Worm (Caenorhabditis elegans): ENCODE results near the gene cyp-35A5.

The cyp-35A5 gene

ce11 chrV:3961235-3961634, 25.1 kb downstream of the cyp-35A5 start, which contains the start of gene cyp-34A6:
Gene cyp-34A6, minus strand, starts transcription at chrV:3961335.
- no peak for TF ChIP-seq pha-4 (tag; optimal IDR thresholded peaks at IDR 0.05)

ce11 chrV:3963715-3964114, 27.6 kb downstream of the cyp-35A5 start, which contains the start of gene cyp-34A7:
Gene cyp-34A7, minus strand, starts transcription at chrV:3963815.
- TF ChIP-seq lin-32 (GFP tag; optimal IDR thresholded peaks at IDR 0.05): no peak
- TF ChIP-seq mep-1 (tag; optimal IDR thresholded peaks at IDR 0.05): no peak
- no peak for TF ChIP-seq blmp-1 (tag; optimal IDR thresholded peaks at IDR 0.05)
- TF ChIP-seq flh-1 (GFP tag; optimal IDR thresholded peaks at IDR 0.05): no peak
- TF ChIP-seq ham-2 (GFP tag; optimal IDR thresholded peaks at IDR 0.05): no peak
- no peak for TF ChIP-seq ceh-83 (GFP tag; optimal IDR thresholded peaks at IDR 0.05)
- TF ChIP-seq cnd-1 (tag; optimal IDR thresholded peaks at IDR 0.05): no peak
- no peak for TF ChIP-seq ceh-43 (GFP tag; optimal IDR thresholded peaks at IDR 0.05)
- no peak for TF ChIP-seq elt-1 (tag; optimal IDR thresholded peaks at IDR 0.05; ENCODE audit: borderline replicate concordance, insufficient read depth)
- TF ChIP-seq drap-1 (GFP tag; optimal IDR thresholded peaks at IDR 0.05): no peak
- no peak for TF ChIP-seq unc-120 (tag; optimal IDR thresholded peaks at IDR 0.05; ENCODE audit: poor library complexity, severe bottlenecking)
- TF ChIP-seq ztf-11 (tag; optimal IDR thresholded peaks at IDR 0.05): no peak

- TF ChIP-seq snpc-4 (tag; optimal IDR thresholded peaks at IDR 0.05) (no peak), blmp-1 (tag; optimal IDR thresholded peaks at IDR 0.05) (no peak), lsy-2 (tag; optimal IDR thresholded peaks at IDR 0.05) (no peak)
Measured at ce11 chrV:3967762-3968161, 31.6 kb downstream of the cyp-35A5 start, which contains the start of gene cyp-34A8. Gene cyp-34A8, minus strand, starts transcription at chrV:3967823.

- TF ChIP-seq nhr-2 (tag; optimal IDR thresholded peaks at IDR 0.05) (no peak), unc-62 (GFP tag; optimal IDR thresholded peaks at IDR 0.05) (no peak), nhr-237 (tag; optimal IDR thresholded peaks at IDR 0.05) (no peak), blmp-1 (tag; optimal IDR thresholded peaks at IDR 0.05) (no peak), ham-2 (GFP tag; optimal IDR thresholded peaks at IDR 0.05) (no peak), unc-120 (tag; optimal IDR thresholded peaks at IDR 0.05; ENCODE audit: poor library complexity, severe bottlenecking) (no peak), ces-1 (GFP tag; optimal IDR thresholded peaks at IDR 0.05) (no peak), M03D4.4 (tag; optimal IDR thresholded peaks at IDR 0.05) (no peak), sptf-1 (tag; optimal IDR thresholded peaks at IDR 0.05) (no peak), flh-1 (GFP tag; optimal IDR thresholded peaks at IDR 0.05) (no peak), mep-1 (tag; optimal IDR thresholded peaks at IDR 0.05) (no peak), lin-13 (tag; optimal IDR thresholded peaks at IDR 0.05) (no peak), bed-3 (GFP tag; optimal IDR thresholded peaks at IDR 0.05) (no peak), ceh-83 (GFP tag; optimal IDR thresholded peaks at IDR 0.05) (no peak), unc-39 (tag; optimal IDR thresholded peaks at IDR 0.05) (no peak), pha-4 (tag; optimal IDR thresholded peaks at IDR 0.05) (no peak), mls-2 (tag; optimal IDR thresholded peaks at IDR 0.05) (no peak)
Measured at ce11 chrV:3968929-3969328, 32.8 kb downstream of the cyp-35A5 start.

- no peak for TF ChIP-seq ceh-43 (GFP tag; optimal IDR thresholded peaks at IDR 0.05)
- TF ChIP-seq elt-3 (tag; optimal IDR thresholded peaks at IDR 0.05): no peak
- TF ChIP-seq flh-1 (GFP tag; optimal IDR thresholded peaks at IDR 0.05): no peak
- no peak for TF ChIP-seq nhr-12 (tag; optimal IDR thresholded peaks at IDR 0.05)
- no peak for TF ChIP-seq zip-8 (tag; optimal IDR thresholded peaks at IDR 0.05)
- no peak for TF ChIP-seq unc-120 (tag; optimal IDR thresholded peaks at IDR 0.05; ENCODE audit: poor library complexity, severe bottlenecking)
- no peak for TF ChIP-seq snpc-4 (tag; optimal IDR thresholded peaks at IDR 0.05)
- no peak for TF ChIP-seq ceh-83 (GFP tag; optimal IDR thresholded peaks at IDR 0.05)
- no peak for TF ChIP-seq nhr-237 (tag; optimal IDR thresholded peaks at IDR 0.05)
- TF ChIP-seq mep-1 (tag; optimal IDR thresholded peaks at IDR 0.05): no peak
- no peak for TF ChIP-seq ceh-39 (tag; optimal IDR thresholded peaks at IDR 0.05)
- no peak for TF ChIP-seq lin-13 (tag; optimal IDR thresholded peaks at IDR 0.05)
- TF ChIP-seq mls-2 (tag; optimal IDR thresholded peaks at IDR 0.05): no peak
- no peak for TF ChIP-seq ces-1 (GFP tag; optimal IDR thresholded peaks at IDR 0.05)
- no peak for TF ChIP-seq cnd-1 (tag; optimal IDR thresholded peaks at IDR 0.05)
Measured at ce11 chrV:3969664-3970063, 33.5 kb downstream of the cyp-35A5 start.

- TF ChIP-seq mls-2 (tag; optimal IDR thresholded peaks at IDR 0.05) (no peak), unc-120 (tag; optimal IDR thresholded peaks at IDR 0.05; ENCODE audit: poor library complexity, severe bottlenecking) (no peak), cnd-1 (tag; optimal IDR thresholded peaks at IDR 0.05) (no peak)
Measured at ce11 chrV:3970410-3970809, 34.3 kb downstream of the cyp-35A5 start, which contains the start of gene cyp-34A9. Gene cyp-34A9, minus strand, starts transcription at chrV:3970540.
